Worm (Caenorhabditis elegans): Measurements from ENCODE around the gene F52H2.15.
A peak's percentile ranks its signal among the peaks of the same experiment; 100 is the strongest.

Gene F52H2.15

ce11 chrX:2572646-2573149 lies 7.5 kb downstream of the F52H2.15 start, which contains the start of the genes ccd-5 and F52H2.1:
ccd-5 (minus strand) TSS chrX:2572653.
F52H2.1 (plus strand) TSS chrX:2573099.
- no peak for TF ChIP-seq dmd-6 (GFP tag; IDR thresholded peaks at IDR 0.05)
- TF ChIP-seq ceh-82 (tag; optimal IDR thresholded peaks at IDR 0.05), result no peak
- TF ChIP-seq lsy-2 (tag; optimal IDR thresholded peaks at IDR 0.05), result no peak
- TF ChIP-seq snpc-1.2 (GFP tag; IDR thresholded peaks at IDR 0.05), result no peak
- TF ChIP-seq spr-1 (tag; optimal IDR thresholded peaks at IDR 0.05), result no peak
- TF ChIP-seq ama-1 (optimal IDR thresholded peaks at IDR 0.05), result no peak
- no peak for TF ChIP-seq zip-11 (GFP tag; IDR thresholded peaks at IDR 0.05)
- TF ChIP-seq attf-4 (tag; optimal IDR thresholded peaks at IDR 0.05), result no peak
- TF ChIP-seq T26A8.4 (GFP tag; IDR thresholded peaks at IDR 0.05), result no peak
- peak; percentile 75 for TF ChIP-seq mes-2 (tag; optimal IDR thresholded peaks at IDR 0.05; ENCODE audit: poor library complexity, severe bottlenecking)
- TF ChIP-seq hmg-1.1 (GFP tag; IDR thresholded peaks at IDR 0.05), result peak; percentile 42; the same call in 1 of the 2 replicates
- TF ChIP-seq hif-1 (tag; optimal IDR thresholded peaks at IDR 0.05), result peak in 1 of 2 experiments; percentile 4
- no peak for TF ChIP-seq ztf-11 (tag; optimal IDR thresholded peaks at IDR 0.05)
- no peak for TF ChIP-seq ceh-32 (tag; optimal IDR thresholded peaks at IDR 0.05; ENCODE audit: poor library complexity)
- no peak for TF ChIP-seq ZK546.5 (tag; optimal IDR thresholded peaks at IDR 0.05)
- no peak for TF ChIP-seq duxl-1 (tag; optimal IDR thresholded peaks at IDR 0.05; ENCODE audit: poor library complexity)
- no peak for TF ChIP-seq F37D6.2 (tag; optimal IDR thresholded peaks at IDR 0.05)
- TF ChIP-seq daf-8 (GFP tag; IDR thresholded peaks at IDR 0.05), result no peak
- TF ChIP-seq ceh-20 (GFP tag; IDR thresholded peaks at IDR 0.05), result no peak
- no peak for TF ChIP-seq fos-1 (tag; optimal IDR thresholded peaks at IDR 0.05)
- TF ChIP-seq Y105C5A.15 (GFP tag; IDR thresholded peaks at IDR 0.05), result no peak
- no peak for TF ChIP-seq zip-2 (tag; optimal IDR thresholded peaks at IDR 0.05)
- no peak for TF ChIP-seq saeg-2 (GFP tag; IDR thresholded peaks at IDR 0.05)
- peak in 1 of 2 experiments; percentile 59 for TF ChIP-seq unc-62 (GFP tag; optimal IDR thresholded peaks at IDR 0.05 in 1 of 2)
- TF ChIP-seq unc-62 (tag; optimal IDR thresholded peaks at IDR 0.05), result no peak
- no peak for TF ChIP-seq mxl-3 (GFP tag; optimal IDR thresholded peaks at IDR 0.05)
- TF ChIP-seq Y48G9A.11 (GFP tag; IDR thresholded peaks at IDR 0.05), result no peak
- TF ChIP-seq nhr-28 (tag; optimal IDR thresholded peaks at IDR 0.05), result no peak
- no peak for TF ChIP-seq T20F7.1 (GFP tag; optimal IDR thresholded peaks at IDR 0.05)
- TF ChIP-seq rbr-2 (tag; optimal IDR thresholded peaks at IDR 0.05), result no peak
- no peak for TF ChIP-seq jun-1 (tag; optimal IDR thresholded peaks at IDR 0.05)
- TF ChIP-seq unc-130 (GFP tag; optimal IDR thresholded peaks at IDR 0.05), result no peak
- no peak for TF ChIP-seq ceh-28 (tag; optimal IDR thresholded peaks at IDR 0.05)

ce11 chrX:2577442-2577841 lies 12.3 kb downstream of the F52H2.15 start, which contains the start of gene ttr-42:
ttr-42 (plus strand) TSS chrX:2577742.
- TF ChIP-seq egl-43 (GFP tag; IDR thresholded peaks at IDR 0.05) (no peak), egl-27 (tag; optimal IDR thresholded peaks at IDR 0.05) (no peak), aha-1 (tag) (no peak), hlh-11 (tag; optimal IDR thresholded peaks at IDR 0.05) (no peak), unc-62 (GFP tag; optimal IDR thresholded peaks at IDR 0.05 in 1 of 2) (no peak), unc-62 (tag; optimal IDR thresholded peaks at IDR 0.05) (no peak), F26F4.8 (GFP tag; conservative IDR thresholded peaks at IDR 0.05) (no peak), unc-130 (GFP tag; optimal IDR thresholded peaks at IDR 0.05) (no peak), fkh-10 (GFP tag; optimal IDR thresholded peaks at IDR 0.05) (no peak), skn-1 (tag; optimal IDR thresholded peaks at IDR 0.05) (no peak), dpl-1 (GFP tag; optimal IDR thresholded peaks at IDR 0.05) (no peak), duxl-1 (tag; optimal IDR thresholded peaks at IDR 0.05; ENCODE audit: poor library complexity) (no peak), ama-1 (optimal IDR thresholded peaks at IDR 0.05) (no peak), madf-5 (GFP tag; IDR thresholded peaks at IDR 0.05) (no peak), T26A8.4 (GFP tag; IDR thresholded peaks at IDR 0.05) (no peak), nhr-6 (tag; optimal IDR thresholded peaks at IDR 0.05) (no peak), gei-8 (GFP tag; optimal IDR thresholded peaks at IDR 0.05) (no peak)
